Fruit fly (Drosophila melanogaster): ENCODE results near the gene Mkp.

Gene Mkp

DNA sequence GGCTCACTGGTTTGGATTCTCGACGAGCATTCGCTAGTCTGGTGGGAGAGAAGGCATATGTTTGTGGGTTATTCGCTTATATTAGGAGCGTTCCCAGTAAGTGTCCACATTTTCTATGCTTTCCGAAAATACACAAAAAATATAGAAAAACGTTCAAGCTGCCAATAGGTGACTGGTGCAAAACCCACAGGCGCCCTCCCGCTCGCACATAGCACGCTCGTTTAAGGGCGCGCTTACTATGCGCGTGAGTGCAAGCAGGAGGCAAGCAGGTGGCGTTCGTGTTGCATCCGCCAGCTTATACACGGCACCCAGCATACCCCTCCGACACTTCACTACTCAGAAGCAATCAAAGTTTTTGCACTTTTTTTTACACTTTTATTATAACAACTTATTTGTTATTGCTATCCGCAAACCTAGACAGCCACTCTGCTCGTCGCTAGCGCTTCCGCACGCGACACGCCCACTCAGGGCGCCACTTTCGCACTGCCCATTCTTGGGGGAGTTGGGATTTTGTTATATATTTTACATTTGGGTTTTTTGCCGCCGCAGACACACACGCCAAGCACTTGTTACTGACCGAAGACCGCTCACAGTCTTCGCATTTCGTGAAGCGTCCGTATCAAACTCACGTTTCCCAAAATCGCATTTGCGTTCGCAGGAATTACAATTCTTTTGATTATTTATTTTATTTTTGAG, 14.9 kb upstream of the Mkp start (continued):
- TF ChIP-seq gce (GFP tag; IDR thresholded peaks at IDR 0.05): no peak
- TF ChIP-seq CG1602 (GFP tag; optimal IDR thresholded peaks at IDR 0.05): no peak
- TF ChIP-seq E2f2 (GFP tag; IDR thresholded peaks at IDR 0.05): peak; percentile 33
- TF ChIP-seq trh (GFP tag; optimal IDR thresholded peaks at IDR 0.05): no peak
- no peak for TF ChIP-seq dati (GFP tag; IDR thresholded peaks at IDR 0.05)
- TF ChIP-seq esg (GFP tag; conservative IDR thresholded peaks at IDR 0.05): no peak
- TF ChIP-seq Bdp1 (GFP tag; optimal IDR thresholded peaks at IDR 0.05): no peak
- no peak for TF ChIP-seq Gsc (GFP tag; IDR thresholded peaks at IDR 0.05)
- no peak for TF ChIP-seq Eip74EF (GFP tag; optimal IDR thresholded peaks at IDR 0.05)
- no peak for TF ChIP-seq ind (GFP tag; optimal IDR thresholded peaks at IDR 0.05)
- TF ChIP-seq tin (GFP tag; optimal IDR thresholded peaks at IDR 0.05): peak; percentile 0
- no peak for TF ChIP-seq CG3838 (GFP tag; optimal IDR thresholded peaks at IDR 0.05)
- no peak for TF ChIP-seq CG11696 (GFP tag; IDR thresholded peaks at IDR 0.05)
- no peak for TF ChIP-seq CG10209 (GFP tag; optimal IDR thresholded peaks at IDR 0.05)
- TF ChIP-seq Rfx (GFP tag; IDR thresholded peaks at IDR 0.05): peak; percentile 52
- no peak for TF ChIP-seq Usf (GFP tag; optimal IDR thresholded peaks at IDR 0.05)
- TF ChIP-seq CG8089 (GFP tag; optimal IDR thresholded peaks at IDR 0.05): no peak
- TF ChIP-seq mam (GFP tag; optimal IDR thresholded peaks at IDR 0.05): peak; percentile 24
- peak; percentile 4; the same call in 2 of the 3 replicates for TF ChIP-seq CG6791 (GFP tag; IDR thresholded peaks at IDR 0.05; ENCODE audit: partially characterized antibody)
- no peak for TF ChIP-seq pita (GFP tag; optimal IDR thresholded peaks at IDR 0.05)
- TF ChIP-seq en (GFP tag; optimal IDR thresholded peaks at IDR 0.05): no peak
- no peak for TF ChIP-seq CG5245 (GFP tag; optimal IDR thresholded peaks at IDR 0.05)
- TF ChIP-seq h (optimal IDR thresholded peaks at IDR 0.05): no peak
- peak; percentile 28; the same call in 1 of the 4 replicates for TF ChIP-seq Gug (GFP tag; IDR thresholded peaks at IDR 0.05)
- TF ChIP-seq B-H1 (GFP tag; IDR thresholded peaks at IDR 0.05): no peak
- no peak for TF ChIP-seq lmd (GFP tag; IDR thresholded peaks at IDR 0.05)
- no peak for TF ChIP-seq unc-4 (GFP tag; IDR thresholded peaks at IDR 0.05; ENCODE audit: partially characterized antibody)
- TF ChIP-seq prd (optimal IDR thresholded peaks at IDR 0.05): no peak
- no peak for TF ChIP-seq prd (GFP tag; IDR thresholded peaks at IDR 0.05)
- no peak for TF ChIP-seq CG16779 (GFP tag; IDR thresholded peaks at IDR 0.05)
- no peak for TF ChIP-seq CG10462 (GFP tag; optimal IDR thresholded peaks at IDR 0.05)
- TF ChIP-seq CG18599 (GFP tag; optimal IDR thresholded peaks at IDR 0.05): no peak
- peak; percentile 36 for TF ChIP-seq Hmr (GFP tag; optimal IDR thresholded peaks at IDR 0.05)
- no peak for TF ChIP-seq Pdp1 (GFP tag; optimal IDR thresholded peaks at IDR 0.05)
- no peak for TF ChIP-seq CG15479 (GFP tag; optimal IDR thresholded peaks at IDR 0.05)
- TF ChIP-seq ken (GFP tag; IDR thresholded peaks at IDR 0.05): peak; percentile 67; the same call in 2 of the 3 replicates
- no peak for TF ChIP-seq Atf6 (GFP tag; IDR thresholded peaks at IDR 0.05)
- peak; percentile 48 for TF ChIP-seq jumu (GFP tag; optimal IDR thresholded peaks at IDR 0.05)
- no peak for TF ChIP-seq H2.0 (GFP tag; IDR thresholded peaks at IDR 0.05)
- TF ChIP-seq CG9437 (GFP tag; optimal IDR thresholded peaks at IDR 0.05): no peak
- TF ChIP-seq CG12391 (tag; optimal IDR thresholded peaks at IDR 0.05): no peak
- no peak for TF ChIP-seq Optix (GFP tag; IDR thresholded peaks at IDR 0.05)
- TF ChIP-seq CG3847 (GFP tag; IDR thresholded peaks at IDR 0.05): peak; percentile 46
- no peak for TF ChIP-seq crp (GFP tag; optimal IDR thresholded peaks at IDR 0.05)
- no peak for TF ChIP-seq bowl (GFP tag; IDR thresholded peaks at IDR 0.05)
- TF ChIP-seq Oaz (GFP tag; IDR thresholded peaks at IDR 0.05): no peak
- no peak for TF ChIP-seq CG15073 (GFP tag; optimal IDR thresholded peaks at IDR 0.05)
- TF ChIP-seq CG15696 (tag; optimal IDR thresholded peaks at IDR 0.05): no peak
- no peak for TF ChIP-seq CG6254 (GFP tag; optimal IDR thresholded peaks at IDR 0.05)
- peak; percentile 24; the same call in 2 of the 3 replicates for TF ChIP-seq row (GFP tag; IDR thresholded peaks at IDR 0.05)
- peak; percentile 31; the same call in 1 of the 2 replicates for TF ChIP-seq NFAT (GFP tag; IDR thresholded peaks at IDR 0.05)

All from whole organism, embryonic.